Worm (Caenorhabditis elegans) whole organism, late embryonic: Measurements from ENCODE around the gene T26C11.9.
A peak's percentile ranks its signal among the peaks of the same experiment; 100 is the strongest.

Experiments used
- C08G9.2 ChIP-seq: sonication (generic microtip); optimal IDR thresholded peaks from 2 replicates; lab custom pipeline; 2016; ENCODE audit warnings: mild to moderate bottlenecking, missing genetic modification characterization, moderate library complexity, missing compliant biosample characterization
- F13H6.1 ChIP-seq: sonication (generic microtip); optimal IDR thresholded peaks from 2 replicates; lab custom pipeline; 2016; ENCODE audit warnings: missing genetic modification characterization, missing compliant biosample characterization
- K02D7.2 ChIP-seq: sonication (generic microtip); optimal IDR thresholded peaks from 2 replicates; lab custom pipeline; 2017; ENCODE audit warnings: mild to moderate bottlenecking, missing genetic modification characterization, missing compliant biosample characterization
- K09A11.1 ChIP-seq: sonication (generic microtip); optimal IDR thresholded peaks from 2 replicates; lab custom pipeline; 2017; ENCODE audit warnings: antibody characterized with exemption, mild to moderate bottlenecking, missing genetic modification characterization, missing compliant biosample characterization; ENCODE audit not compliant: insufficient read depth
- T23F11.4 ChIP-seq: fragments of 200-800 bp; sonication (Bioruptor generic); optimal IDR thresholded peaks from 2 replicates; lab custom pipeline; 2018; ENCODE audit warnings: mild to moderate bottlenecking, missing genetic modification characterization, missing compliant biosample characterization
- ama-1 ChIP-seq: fragments of 150-350 bp; optimal IDR thresholded peaks from 2 replicates; lab custom pipeline; 2014
- ceh-14 ChIP-seq: sonication (generic microtip); optimal IDR thresholded peaks from 2 replicates; lab custom pipeline; 2016; ENCODE audit warnings: missing genotype, missing genetic modification characterization, missing compliant biosample characterization
- ceh-18 ChIP-seq: sonication (generic microtip); optimal IDR thresholded peaks from 2 replicates; lab custom pipeline; 2016; ENCODE audit warnings: missing genetic modification characterization, missing compliant biosample characterization
- ceh-19 ChIP-seq: fragments of 200-800 bp; sonication (Bioruptor generic); optimal IDR thresholded peaks from 2 replicates; lab custom pipeline; 2018; ENCODE audit warnings: mild to moderate bottlenecking, missing genetic modification characterization, missing compliant biosample characterization
- ceh-2 ChIP-seq: sonication (generic microtip); optimal IDR thresholded peaks from 2 replicates; lab custom pipeline; 2016; ENCODE audit warnings: missing genotype, missing genetic modification characterization, missing compliant biosample characterization
- ceh-22 ChIP-seq: sonication (generic microtip); optimal IDR thresholded peaks from 2 replicates; lab custom pipeline; 2017; ENCODE audit warnings: missing biosample characterization, missing genetic modification characterization
- ceh-24 ChIP-seq: sonication (generic microtip); optimal IDR thresholded peaks from 2 replicates; lab custom pipeline; 2016; ENCODE audit warnings: mild to moderate bottlenecking, missing genetic modification characterization, missing compliant biosample characterization
- ceh-30 ChIP-seq: fragments of 150-350 bp; optimal IDR thresholded peaks from 2 replicates; lab custom pipeline; 2014; ENCODE audit warnings: missing biosample characterization, missing genetic modification characterization
- ceh-31 ChIP-seq: sonication (generic microtip); optimal IDR thresholded peaks from 2 replicates; lab custom pipeline; 2016; ENCODE audit warnings: missing genetic modification characterization, missing compliant biosample characterization
- ceh-45 ChIP-seq: fragments of 200-800 bp; sonication (Bioruptor generic); IDR thresholded peaks from 2 replicates; pipeline ENCODE4 v1.3.6; 2022; ENCODE audit warnings: missing genetic modification reagents, missing genetic modification characterization, missing compliant biosample characterization
- ceh-48 ChIP-seq: sonication (generic microtip); optimal IDR thresholded peaks from 2 replicates; lab custom pipeline; 2016; ENCODE audit warnings: missing genetic modification characterization, inconsistent platforms, missing compliant biosample characterization
- ceh-6 ChIP-seq: fragments of 200-800 bp; sonication (Bioruptor generic); optimal IDR thresholded peaks from 2 replicates; lab custom pipeline; 2018; ENCODE audit warnings: mild to moderate bottlenecking, missing genetic modification characterization, missing compliant biosample characterization
- ceh-9 ChIP-seq: sonication (generic microtip); optimal IDR thresholded peaks from 2 replicates; lab custom pipeline; 2016; ENCODE audit warnings: mild to moderate bottlenecking, missing genetic modification characterization, inconsistent platforms, missing compliant biosample characterization
- che-1 ChIP-seq: sonication (generic microtip); optimal IDR thresholded peaks from 2 replicates; lab custom pipeline; 2016; ENCODE audit warnings: mild to moderate bottlenecking, missing genetic modification characterization, missing compliant biosample characterization
- dmd-4 ChIP-seq: sonication (generic microtip); optimal IDR thresholded peaks from 2 replicates; lab custom pipeline; 2016; ENCODE audit warnings: borderline replicate concordance, missing genetic modification characterization, missing compliant biosample characterization
- elt-2 ChIP-seq: sonication (generic microtip); optimal IDR thresholded peaks from 2 replicates; lab custom pipeline; 2016; ENCODE audit warnings: missing genetic modification reagents, missing genetic modification characterization, missing compliant biosample characterization
- elt-4 ChIP-seq: sonication (generic microtip); optimal IDR thresholded peaks from 2 replicates; lab custom pipeline; 2016; ENCODE audit warnings: missing genetic modification characterization, missing compliant biosample characterization
- ets-4 ChIP-seq: sonication (generic microtip); optimal IDR thresholded peaks from 2 replicates; lab custom pipeline; 2016; ENCODE audit warnings: missing genetic modification characterization, missing compliant biosample characterization
- fax-1 ChIP-seq: sonication (generic microtip); optimal IDR thresholded peaks from 2 replicates; lab custom pipeline; 2016; ENCODE audit warnings: missing genotype, missing genetic modification characterization, missing compliant biosample characterization
- fkh-10 ChIP-seq: fragments of 150-350 bp; optimal IDR thresholded peaks from 2 replicates; lab custom pipeline; 2014; ENCODE audit warnings: missing biosample characterization, missing genetic modification reagents, missing genetic modification characterization
- hlh-13 ChIP-seq: fragments of 200-800 bp; sonication (Bioruptor generic); optimal IDR thresholded peaks from 2 replicates; lab custom pipeline; 2018; ENCODE audit warnings: mild to moderate bottlenecking, missing genetic modification characterization, missing compliant biosample characterization
- hlh-15 ChIP-seq: sonication (generic microtip); optimal IDR thresholded peaks from 2 replicates; lab custom pipeline; 2016; ENCODE audit warnings: missing genetic modification characterization, missing compliant biosample characterization
- hlh-30 ChIP-seq: sonication (generic microtip); optimal IDR thresholded peaks from 2 replicates; lab custom pipeline; 2017; ENCODE audit warnings: antibody characterized with exemption, missing genetic modification characterization, missing compliant biosample characterization; ENCODE audit not compliant: insufficient read depth
- hlh-6 ChIP-seq: sonication (generic microtip); optimal IDR thresholded peaks from 2 replicates; lab custom pipeline; 2016; ENCODE audit warnings: missing genotype, missing genetic modification characterization, missing compliant biosample characterization
- lim-6 ChIP-seq: sonication (generic microtip); optimal IDR thresholded peaks from 2 replicates; lab custom pipeline; 2016; ENCODE audit warnings: missing genetic modification characterization, missing compliant biosample characterization
- nfya-1 ChIP-seq: sonication (generic microtip); optimal IDR thresholded peaks from 2 replicates; lab custom pipeline; 2017; ENCODE audit warnings: missing genetic modification characterization, mild to moderate bottlenecking, missing compliant biosample characterization, antibody characterized with exemption, moderate library complexity
- nhr-232 ChIP-seq: sonication (generic microtip); optimal IDR thresholded peaks from 2 replicates; lab custom pipeline; 2016; ENCODE audit warnings: missing genetic modification characterization, missing compliant biosample characterization
- npax-4 ChIP-seq: sonication (generic microtip); optimal IDR thresholded peaks from 2 replicates; lab custom pipeline; 2016; ENCODE audit warnings: missing genetic modification characterization, missing compliant biosample characterization
- odd-2 ChIP-seq: sonication (generic microtip); optimal IDR thresholded peaks from 2 replicates; lab custom pipeline; 2017; ENCODE audit warnings: antibody characterized with exemption, mild to moderate bottlenecking, missing genetic modification characterization, missing compliant biosample characterization
- pag-3 ChIP-seq: sonication (generic microtip); optimal IDR thresholded peaks from 2 replicates; lab custom pipeline; 2016; ENCODE audit warnings: missing compliant biosample characterization, missing genetic modification characterization, borderline replicate concordance
- pat-9 ChIP-seq: fragments of 200-800 bp; sonication (Bioruptor generic); optimal IDR thresholded peaks from 2 replicates; lab custom pipeline; 2018; ENCODE audit warnings: mild to moderate bottlenecking, missing genetic modification characterization, moderate library complexity, missing compliant biosample characterization
- pax-1 ChIP-seq: fragments of 150-350 bp; optimal IDR thresholded peaks from 2 replicates; lab custom pipeline; 2014; ENCODE audit warnings: missing biosample characterization, missing genetic modification characterization
- pha-2 ChIP-seq: sonication (generic microtip); optimal IDR thresholded peaks from 2 replicates; lab custom pipeline; 2017; ENCODE audit warnings: mild to moderate bottlenecking, missing genetic modification characterization, missing compliant biosample characterization
- pqm-1 ChIP-seq: sonication (generic microtip); optimal IDR thresholded peaks from 2 replicates; lab custom pipeline; 2016; ENCODE audit warnings: missing genetic modification characterization, missing compliant biosample characterization
- pros-1 ChIP-seq: fragments of 150-350 bp; optimal IDR thresholded peaks from 2 replicates; lab custom pipeline; 2014; ENCODE audit warnings: missing biosample characterization, missing genetic modification reagents, missing genetic modification characterization
- ref-2 ChIP-seq: sonication (generic microtip); optimal IDR thresholded peaks from 2 replicates; lab custom pipeline; 2016; ENCODE audit warnings: missing genetic modification characterization, missing compliant biosample characterization
- rnt-1 ChIP-seq: sonication (generic microtip); optimal IDR thresholded peaks from 2 replicates; lab custom pipeline; 2016; ENCODE audit warnings: missing genetic modification characterization, missing compliant biosample characterization
- sdc-2 ChIP-seq: sonication (generic microtip); optimal IDR thresholded peaks from 2 replicates; lab custom pipeline; 2016; ENCODE audit warnings: missing genotype, missing genetic modification characterization, missing compliant biosample characterization
- sox-4 ChIP-seq: sonication (generic microtip); optimal IDR thresholded peaks from 2 replicates; lab custom pipeline; 2017; ENCODE audit warnings: mild to moderate bottlenecking, missing genetic modification characterization, inconsistent platforms, missing compliant biosample characterization
- tbx-2 ChIP-seq: sonication (generic microtip); optimal IDR thresholded peaks from 2 replicates; lab custom pipeline; 2016; ENCODE audit warnings: missing genetic modification characterization, missing compliant biosample characterization
- tbx-7 ChIP-seq: sonication (generic microtip); optimal IDR thresholded peaks from 2 replicates; lab custom pipeline; 2016; ENCODE audit warnings: missing genotype, missing genetic modification characterization, missing compliant biosample characterization
- unc-55 ChIP-seq: sonication (generic microtip); optimal IDR thresholded peaks from 2 replicates; lab custom pipeline; 2017; ENCODE audit warnings: missing biosample characterization, missing genetic modification reagents, missing genetic modification characterization
- zip-5 ChIP-seq: sonication (generic microtip); optimal IDR thresholded peaks from 2 replicates; lab custom pipeline; 2016; ENCODE audit warnings: missing genetic modification characterization, missing compliant biosample characterization

Gene T26C11.9

ce11 chrX:1853596-1853995 is at the start of gene T26C11.9:
T26C11.9 (minus strand) TSS chrX:1853849.
- TF ChIP-seq ceh-48 (tag; lab: Kevin White, UChicago), result peak; percentile 59
- no peak for TF ChIP-seq elt-4
- no peak for TF ChIP-seq lim-6 (tag; lab: Kevin White, UChicago)
- TF ChIP-seq F13H6.1 (tag; lab: Kevin White, UChicago), result no peak
- TF ChIP-seq ceh-14 (tag; lab: Kevin White, UChicago), result no peak
- TF ChIP-seq ceh-19 (GFP tag; lab: Kevin White, UChicago), result no peak
- peak; percentile 15 for TF ChIP-seq rnt-1 (tag; lab: Kevin White, UChicago)
- peak; percentile 5 for TF ChIP-seq elt-2 (tag; lab: Kevin White, UChicago)
- TF ChIP-seq tbx-2 (tag; lab: Kevin White, UChicago), result peak; percentile 40
- no peak for TF ChIP-seq T23F11.4 (GFP tag; lab: Kevin White, UChicago)
- no peak for TF ChIP-seq nfya-1
- no peak for TF ChIP-seq pros-1 (tag; lab: Kevin White, UChicago)
- TF ChIP-seq tbx-7, result peak; percentile 38
- TF ChIP-seq nhr-232 (tag; lab: Kevin White, UChicago), result no peak
- no peak for TF ChIP-seq pat-9
- no peak for TF ChIP-seq K09A11.1 (tag; lab: Kevin White, UChicago)
- no peak for TF ChIP-seq pha-2
- no peak for TF ChIP-seq fkh-10 (GFP tag; lab: Kevin White, UChicago)
- no peak for TF ChIP-seq hlh-6 (tag; lab: Kevin White, UChicago)
- TF ChIP-seq pqm-1 (tag; lab: Kevin White, UChicago), result no peak
- no peak for TF ChIP-seq K02D7.2 (tag; lab: Kevin White, UChicago)
- no peak for TF ChIP-seq dmd-4 (tag; lab: Kevin White, UChicago)
- TF ChIP-seq npax-4, result no peak
- peak; percentile 6 for TF ChIP-seq zip-5 (tag; lab: Kevin White, UChicago)
- no peak for TF ChIP-seq hlh-30 (tag; lab: Kevin White, UChicago)
- TF ChIP-seq ceh-31 (tag; lab: Kevin White, UChicago), result peak; percentile 72
- no peak for TF ChIP-seq ceh-24 (tag; lab: Kevin White, UChicago)
- peak; percentile 48 for TF ChIP-seq ceh-2 (tag; lab: Kevin White, UChicago)
- TF ChIP-seq fax-1 (tag; lab: Kevin White, UChicago), result no peak
- no peak for TF ChIP-seq ceh-6 (GFP tag; lab: Kevin White, UChicago)
- no peak for TF ChIP-seq sox-4
- no peak for TF ChIP-seq ceh-22
- no peak for TF ChIP-seq hlh-13 (GFP tag; lab: Kevin White, UChicago)
- TF ChIP-seq C08G9.2 (tag; lab: Kevin White, UChicago), result peak; percentile 75
- TF ChIP-seq che-1 (tag; lab: Kevin White, UChicago), result no peak
- no peak for TF ChIP-seq unc-55 (GFP tag; lab: Kevin White, UChicago)
- peak; percentile 56 for TF ChIP-seq ets-4
- peak; percentile 73 for TF ChIP-seq sdc-2
- TF ChIP-seq ceh-9 (tag; lab: Kevin White, UChicago), result no peak
- no peak for TF ChIP-seq ama-1 (lab: Kevin White, UChicago)

- TF ChIP-seq tbx-2 (tag; lab: Kevin White, UChicago), result no peak
- TF ChIP-seq ceh-30 (tag; lab: Kevin White, UChicago), result no peak
- no peak for TF ChIP-seq hlh-15
- TF ChIP-seq ceh-18 (tag; lab: Kevin White, UChicago), result no peak
- TF ChIP-seq ama-1 (lab: Kevin White, UChicago), result no peak
- no peak for TF ChIP-seq F13H6.1 (tag; lab: Kevin White, UChicago)
- no peak for TF ChIP-seq ets-4
- no peak for TF ChIP-seq pax-1 (tag; lab: Kevin White, UChicago)
- no peak for TF ChIP-seq tbx-7
- no peak for TF ChIP-seq ref-2 (tag; lab: Kevin White, UChicago)
- no peak for TF ChIP-seq che-1 (tag; lab: Kevin White, UChicago)
- TF ChIP-seq pqm-1 (tag; lab: Kevin White, UChicago), result no peak
- no peak for TF ChIP-seq odd-2 (tag; lab: Kevin White, UChicago)
- no peak for TF ChIP-seq pros-1 (tag; lab: Kevin White, UChicago)
- TF ChIP-seq rnt-1 (tag; lab: Kevin White, UChicago), result no peak
- TF ChIP-seq ceh-6 (GFP tag; lab: Kevin White, UChicago), result no peak
- TF ChIP-seq pag-3 (tag; lab: Kevin White, UChicago), result no peak
- TF ChIP-seq hlh-13 (GFP tag; lab: Kevin White, UChicago), result no peak
- no peak for TF ChIP-seq ceh-45 (GFP tag; lab: Robert Waterston, UW)
- TF ChIP-seq ceh-48 (tag; lab: Kevin White, UChicago), result no peak
- TF ChIP-seq, all 69 proteins: peak for 0
Observed at ce11 chrX:1901480-1901879, 47.8 kb upstream of the T26C11.9 start.
